Worm (Caenorhabditis elegans): ENCODE measurements around the gene his-69.

his-69 gene

ce11 chrIII:4058643-4059042, at the start of gene his-69:
Gene his-69, minus strand, starts transcription at chrIII:4058743.
- TF ChIP-seq zip-8 (tag; optimal IDR thresholded peaks at IDR 0.05), result no peak
- TF ChIP-seq hlh-1 (tag; optimal IDR thresholded peaks at IDR 0.05), result no peak
- no peak for TF ChIP-seq ztf-11 (tag; optimal IDR thresholded peaks at IDR 0.05)
- TF ChIP-seq unc-62 (GFP tag; optimal IDR thresholded peaks at IDR 0.05), result no peak
- TF ChIP-seq pha-4 (tag; optimal IDR thresholded peaks at IDR 0.05), result no peak
- TF ChIP-seq tbx-8 (GFP tag; optimal IDR thresholded peaks at IDR 0.05), result no peak
- TF ChIP-seq mls-2 (tag; optimal IDR thresholded peaks at IDR 0.05), result no peak
- TF ChIP-seq mep-1 (tag; optimal IDR thresholded peaks at IDR 0.05), result no peak

ce11 chrIII:4107929-4108520, 49.5 kb upstream of the his-69 start:
- TF ChIP-seq ztf-11 (tag; optimal IDR thresholded peaks at IDR 0.05), result no peak
- no peak for TF ChIP-seq unc-39 (tag; optimal IDR thresholded peaks at IDR 0.05)
- no peak for TF ChIP-seq sem-2 (GFP tag; optimal IDR thresholded peaks at IDR 0.05)
- no peak for TF ChIP-seq ces-1 (GFP tag; optimal IDR thresholded peaks at IDR 0.05)
- no peak for TF ChIP-seq cnd-1 (tag; optimal IDR thresholded peaks at IDR 0.05)
- TF ChIP-seq sptf-1 (tag; optimal IDR thresholded peaks at IDR 0.05), result no peak
- no peak for TF ChIP-seq bed-3 (GFP tag; optimal IDR thresholded peaks at IDR 0.05)
- no peak for TF ChIP-seq drap-1 (GFP tag; optimal IDR thresholded peaks at IDR 0.05)
- TF ChIP-seq lsy-2 (tag; optimal IDR thresholded peaks at IDR 0.05), result no peak

- TF ChIP-seq ces-1 (GFP tag; optimal IDR thresholded peaks at IDR 0.05), result peak; percentile 72
- TF ChIP-seq pha-4 (tag; optimal IDR thresholded peaks at IDR 0.05), result no peak
- no peak for TF ChIP-seq snpc-4 (tag; optimal IDR thresholded peaks at IDR 0.05)
- TF ChIP-seq ham-2 (GFP tag; optimal IDR thresholded peaks at IDR 0.05), result no peak
These were observed 48.7 kb upstream of the his-69 start for ce11 chrIII:4107227-4107626.

ce11 chrIII:4106611-4107010, 48.1 kb upstream of the his-69 start:
- TF ChIP-seq elt-1 (tag; optimal IDR thresholded peaks at IDR 0.05; ENCODE audit: borderline replicate concordance, insufficient read depth) (no peak), unc-39 (tag; optimal IDR thresholded peaks at IDR 0.05) (no peak), lin-13 (tag; optimal IDR thresholded peaks at IDR 0.05) (no peak), elt-3 (tag; optimal IDR thresholded peaks at IDR 0.05) (no peak), unc-120 (tag; optimal IDR thresholded peaks at IDR 0.05; ENCODE audit: poor library complexity, severe bottlenecking) (no peak), blmp-1 (tag; optimal IDR thresholded peaks at IDR 0.05) (no peak), ham-2 (GFP tag; optimal IDR thresholded peaks at IDR 0.05) (no peak), mab-5 (tag; optimal IDR thresholded peaks at IDR 0.05) (no peak), pha-4 (tag; optimal IDR thresholded peaks at IDR 0.05) (no peak), bed-3 (GFP tag; optimal IDR thresholded peaks at IDR 0.05) (no peak), ceh-39 (tag; optimal IDR thresholded peaks at IDR 0.05) (no peak), zip-8 (tag; optimal IDR thresholded peaks at IDR 0.05) (no peak), drap-1 (GFP tag; optimal IDR thresholded peaks at IDR 0.05) (no peak), hlh-1 (tag; optimal IDR thresholded peaks at IDR 0.05) (no peak), ztf-11 (tag; optimal IDR thresholded peaks at IDR 0.05) (no peak), lsy-2 (tag; optimal IDR thresholded peaks at IDR 0.05) (no peak), flh-1 (GFP tag; optimal IDR thresholded peaks at IDR 0.05) (no peak), sptf-1 (tag; optimal IDR thresholded peaks at IDR 0.05) (no peak), nhr-28 (tag; optimal IDR thresholded peaks at IDR 0.05) (no peak)

- TF ChIP-seq ces-1 (GFP tag; optimal IDR thresholded peaks at IDR 0.05) (peak; percentile 95), nhr-76 (tag; optimal IDR thresholded peaks at IDR 0.05) (no peak)
These were observed 44.6 kb upstream of the his-69 start for ce11 chrIII:4103171-4103570.

ce11 chrIII:4102039-4102438, 43.5 kb upstream of the his-69 start:
- TF ChIP-seq sptf-1 (tag; optimal IDR thresholded peaks at IDR 0.05) (no peak), M03D4.4 (tag; optimal IDR thresholded peaks at IDR 0.05) (no peak), zip-8 (tag; optimal IDR thresholded peaks at IDR 0.05) (peak; percentile 26), unc-62 (GFP tag; optimal IDR thresholded peaks at IDR 0.05) (no peak)

All from whole organism, mixed stage, embryonic.